Worm (Caenorhabditis elegans) whole organism, mixed stage, embryonic: ENCODE measurements around the gene nhr-88.

Experiments
- blmp-1 ChIP-seq: fragments of 150-350 bp; optimal IDR thresholded peaks from 2 replicates; lab custom pipeline; 2014; ENCODE audit warnings: missing biosample characterization, missing genetic modification characterization
- ceh-39 ChIP-seq: fragments of 150-350 bp; optimal IDR thresholded peaks from 2 replicates; lab custom pipeline; 2014; ENCODE audit warnings: missing biosample characterization, missing genetic modification characterization
- drap-1 ChIP-seq: fragments of 200-800 bp; sonication (Bioruptor generic); optimal IDR thresholded peaks from 3 replicates; lab custom pipeline; 2018; ENCODE audit warnings: mild to moderate bottlenecking, missing genetic modification characterization, missing compliant biosample characterization
- elt-3 ChIP-seq: fragments of 150-350 bp; optimal IDR thresholded peaks from 2 replicates; lab custom pipeline; 2014; ENCODE audit warnings: missing biosample characterization, missing genetic modification characterization
- nhr-2 ChIP-seq: fragments of 150-350 bp; optimal IDR thresholded peaks from 2 replicates; lab custom pipeline; 2014; ENCODE audit warnings: missing biosample characterization, missing genetic modification characterization
- nhr-237 ChIP-seq: fragments of 150-350 bp; optimal IDR thresholded peaks from 2 replicates; lab custom pipeline; 2014; ENCODE audit warnings: missing biosample characterization, missing genetic modification characterization
- nhr-76 ChIP-seq: sonication (generic microtip); optimal IDR thresholded peaks from 2 replicates; lab custom pipeline; 2017; ENCODE audit warnings: missing biosample characterization, missing genetic modification characterization
- snpc-4 ChIP-seq: fragments of 150-350 bp; optimal IDR thresholded peaks from 2 replicates; lab custom pipeline; 2014; ENCODE audit warnings: missing biosample characterization, missing genetic modification characterization
- sptf-1 ChIP-seq: sonication (generic microtip); optimal IDR thresholded peaks from 2 replicates; lab custom pipeline; 2017; ENCODE audit warnings: mild to moderate bottlenecking, missing genetic modification characterization, moderate library complexity, missing compliant biosample characterization
- tbx-8 ChIP-seq: fragments of 200-800 bp; sonication (Bioruptor generic); optimal IDR thresholded peaks from 2 replicates; lab custom pipeline; 2018; ENCODE audit warnings: mild to moderate bottlenecking, missing genetic modification characterization, moderate library complexity, missing compliant biosample characterization
- unc-39 ChIP-seq: fragments of 150-350 bp; optimal IDR thresholded peaks from 2 replicates; lab custom pipeline; 2014; ENCODE audit warnings: missing biosample characterization, missing genetic modification characterization
- unc-62 ChIP-seq: fragments of 150-350 bp; optimal IDR thresholded peaks from 2 replicates; lab custom pipeline; 2014; ENCODE audit warnings: missing biosample characterization, missing genetic modification reagents, missing genetic modification characterization
- ztf-11 ChIP-seq: fragments of 150-350 bp; optimal IDR thresholded peaks from 2 replicates; lab custom pipeline; 2014; ENCODE audit warnings: missing biosample characterization, missing genetic modification characterization

DNA sequence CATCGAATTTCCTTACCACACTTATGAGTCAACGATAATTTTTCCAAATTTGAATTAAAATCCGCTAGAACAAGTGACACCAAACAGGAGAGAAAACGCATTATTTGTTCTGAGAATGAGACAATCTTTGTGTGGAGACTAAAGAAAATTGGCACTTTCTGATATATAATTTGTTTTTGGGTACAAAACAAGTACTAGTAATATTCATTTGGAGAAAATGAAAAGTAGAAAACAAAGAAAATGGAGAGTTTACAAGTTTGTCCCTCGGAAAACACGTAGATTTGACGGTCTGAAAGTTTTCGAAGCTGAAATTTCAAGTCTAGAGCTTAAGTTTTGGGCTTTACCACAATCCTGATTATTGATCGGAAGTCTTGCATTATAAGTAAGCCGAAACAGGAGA lies 35.7 kb upstream of the nhr-88 start, which contains the start of gene irld-66:
- TF ChIP-seq ceh-39 (no peak), unc-62 (no peak), snpc-4 (tag; lab: Kevin White, UChicago) (no peak), tbx-8 (GFP tag; lab: Kevin White, UChicago) (no peak), blmp-1 (tag; lab: Kevin White, UChicago) (no peak), unc-39 (tag; lab: Kevin White, UChicago) (no peak), drap-1 (no peak), nhr-76 (tag; lab: Kevin White, UChicago) (no peak), nhr-2 (no peak), ztf-11 (tag; lab: Kevin White, UChicago) (no peak), nhr-237 (tag; lab: Kevin White, UChicago) (no peak), sptf-1 (no peak), elt-3 (no peak)
